Worm (Caenorhabditis elegans) whole organism, L1 larva: ENCODE results near the gene arf-5.

ENCODE experiments used
- F16B12.6 ChIP-seq: fragments of 150-350 bp; optimal IDR thresholded peaks from 2 replicates; lab custom pipeline; 2014; ENCODE audit warnings: missing biosample characterization, missing genetic modification characterization
- ama-1 ChIP-seq: fragments of 150-350 bp; optimal IDR thresholded peaks from 2 replicates; lab custom pipeline; 2014
- blmp-1 ChIP-seq: fragments of 150-350 bp; optimal IDR thresholded peaks from 2 replicates; lab custom pipeline; 2014; ENCODE audit warnings: missing biosample characterization, missing genetic modification characterization
- ceh-88 ChIP-seq: fragments of 200-800 bp; sonication (Bioruptor generic); IDR thresholded peaks from 2 replicates; pipeline ENCODE4 v1.3.6; 2022; ENCODE audit warnings: missing genetic modification characterization, missing compliant biosample characterization
- efl-1 ChIP-seq, 4 experiments: fragments of 150-350 bp; optimal IDR thresholded peaks in 3 of 4; peaks in 1 of 4; 1 replicate in 1 of 4; 2 replicates in 3 of 4; lab custom pipeline; 2014; ENCODE audit warnings: missing biosample characterization in 2 of 4, missing genetic modification characterization in 2 of 4, missing genetic modification reagents in 2 of 4
- elt-2 ChIP-seq: sonication (generic microtip); optimal IDR thresholded peaks from 2 replicates; lab custom pipeline; 2016; ENCODE audit warnings: missing genetic modification characterization, mild to moderate bottlenecking, inconsistent platforms, missing compliant biosample characterization, missing genetic modification reagents
- fos-1 ChIP-seq: fragments of 150-350 bp; optimal IDR thresholded peaks from 2 replicates; lab custom pipeline; 2014; ENCODE audit warnings: missing biosample characterization, missing genetic modification characterization
- irx-1 ChIP-seq: sonication (generic microtip); optimal IDR thresholded peaks from 2 replicates; lab custom pipeline; 2016; ENCODE audit warnings: missing genetic modification characterization, missing compliant biosample characterization
- jun-1 ChIP-seq: fragments of 150-350 bp; optimal IDR thresholded peaks from 2 replicates; lab custom pipeline; 2014; ENCODE audit warnings: missing biosample characterization, missing genetic modification reagents, missing genetic modification characterization
- lin-13 ChIP-seq: fragments of 150-350 bp; optimal IDR thresholded peaks from 2 replicates; lab custom pipeline; 2014; ENCODE audit warnings: missing biosample characterization, missing genetic modification reagents, missing genetic modification characterization
- lin-14 ChIP-seq: fragments of 200-800 bp; sonication (Bioruptor generic); optimal IDR thresholded peaks from 2 replicates; lab custom pipeline; 2018; ENCODE audit warnings: mild to moderate bottlenecking, missing genetic modification characterization, moderate library complexity, missing compliant biosample characterization
- lin-39 ChIP-seq: fragments of 150-350 bp; optimal IDR thresholded peaks from 2 replicates; lab custom pipeline; 2014; ENCODE audit warnings: missing biosample characterization, missing genetic modification reagents, missing genetic modification characterization
- lir-3 ChIP-seq: sonication (generic microtip); optimal IDR thresholded peaks from 2 replicates; lab custom pipeline; 2016; ENCODE audit warnings: mild to moderate bottlenecking, missing genetic modification characterization, moderate library complexity, missing compliant biosample characterization; ENCODE audit not compliant: poor library complexity
- lsy-2 ChIP-seq, 2 experiments: fragments of 150-350 bp; optimal IDR thresholded peaks; 2 replicates each; lab custom pipeline; 2014; ENCODE audit warnings: missing biosample characterization in 2 of 2, missing genetic modification characterization in 2 of 2
- nhr-20 ChIP-seq: sonication (generic microtip); optimal IDR thresholded peaks from 2 replicates; lab custom pipeline; 2016; ENCODE audit warnings: mild to moderate bottlenecking, missing genetic modification characterization, missing compliant biosample characterization
- nhr-71 ChIP-seq: sonication (generic microtip); optimal IDR thresholded peaks from 2 replicates; lab custom pipeline; 2016; ENCODE audit warnings: mild to moderate bottlenecking, missing genetic modification characterization, moderate library complexity, missing compliant biosample characterization
- nhr-77 ChIP-seq: fragments of 150-350 bp; optimal IDR thresholded peaks from 2 replicates; lab custom pipeline; 2014; ENCODE audit warnings: missing biosample characterization, missing genetic modification characterization
- nhr-85 ChIP-seq: sonication (generic microtip); peaks from one replicate; lab custom pipeline; 2016; ENCODE audit warnings: missing genetic modification characterization, inconsistent platforms, missing compliant biosample characterization
- nhr-90 ChIP-seq: sonication (generic microtip); optimal IDR thresholded peaks from 2 replicates; lab custom pipeline; 2016; ENCODE audit warnings: mild to moderate bottlenecking, missing genetic modification characterization, missing compliant biosample characterization; ENCODE audit not compliant: poor library complexity
- pag-3 ChIP-seq: sonication (generic microtip); optimal IDR thresholded peaks from 2 replicates; lab custom pipeline; 2017; ENCODE audit warnings: missing genetic modification characterization, mild to moderate bottlenecking, missing compliant biosample characterization, antibody characterized with exemption, borderline replicate concordance; ENCODE audit not compliant: insufficient read depth
- pqm-1 ChIP-seq: sonication (generic microtip); optimal IDR thresholded peaks from 3 replicates; lab custom pipeline; 2017; ENCODE audit warnings: missing biosample characterization, missing genetic modification characterization
- unc-130 ChIP-seq: fragments of 150-350 bp; optimal IDR thresholded peaks from 2 replicates; lab custom pipeline; 2017; ENCODE audit warnings: missing biosample characterization, missing genetic modification characterization, inconsistent platforms
- vab-15 ChIP-seq: sonication (generic microtip); optimal IDR thresholded peaks from 2 replicates; lab custom pipeline; 2017; ENCODE audit warnings: missing genotype, mild to moderate bottlenecking, missing genetic modification characterization, missing compliant biosample characterization
- zag-1 ChIP-seq: fragments of 150-350 bp; optimal IDR thresholded peaks from 2 replicates; lab custom pipeline; 2014; ENCODE audit warnings: missing biosample characterization, missing genetic modification characterization
- zip-4 ChIP-seq: fragments of 200-800 bp; sonication (Bioruptor generic); optimal IDR thresholded peaks from 2 replicates; lab custom pipeline; 2018; ENCODE audit warnings: mild to moderate bottlenecking, missing genetic modification characterization, moderate library complexity, missing compliant biosample characterization

arf-5 gene

ce11 chrIV:8032135-8032915 is 50.0 kb downstream of the arf-5 start:
- TF ChIP-seq nhr-77 (no peak), efl-1 (optimal IDR thresholded peaks at IDR 0.05; lab: Kevin White, UChicago) (no peak), efl-1 (GFP tag; optimal IDR thresholded peaks at IDR 0.05 in 1 of 2; lab: Kevin White, UChicago) (peak in 1 of 2 experiments; percentile 71), nhr-90 (tag; lab: Kevin White, UChicago) (no peak), irx-1 (tag; lab: Kevin White, UChicago) (no peak), nhr-71 (tag; lab: Kevin White, UChicago) (peak; percentile 42), fos-1 (no peak), ceh-88 (no peak), nhr-85 (peak; percentile 10), lin-39 (tag; lab: Kevin White, UChicago) (no peak), nhr-20 (peak; percentile 7), vab-15 (tag; lab: Kevin White, UChicago) (no peak), ama-1 (lab: Kevin White, UChicago) (no peak), lin-14 (GFP tag; lab: Kevin White, UChicago) (peak; percentile 12), jun-1 (peak; percentile 14), elt-2 (tag; lab: Kevin White, UChicago) (peak; percentile 97), pqm-1 (tag; lab: Kevin White, UChicago) (peak; percentile 83), lsy-2 (tag; optimal IDR thresholded peaks at IDR 0.05; lab: Kevin White, UChicago) (no peak), F16B12.6 (tag; lab: Kevin White, UChicago) (no peak), unc-130 (tag; lab: Kevin White, UChicago) (no peak), lir-3 (tag; lab: Kevin White, UChicago) (no peak), lin-13 (GFP tag; lab: Kevin White, UChicago) (no peak), zip-4 (GFP tag; lab: Kevin White, UChicago) (no peak), zag-1 (tag; lab: Kevin White, UChicago) (no peak), blmp-1 (peak; percentile 5), pag-3 (no peak)
- TF ChIP-seq, all 84 proteins: peak for 9
